Fruit fly (Drosophila melanogaster) S2 (cell line): ENCODE results near the gene Vps4.

Experiments
- CG8478 ChIP-seq: fragments of >200 bp; optimal IDR thresholded peaks from 2 replicates; lab custom pipeline; 2018
- CTCF ChIP-seq, 2 experiments: fragments of >200 bp; optimal IDR thresholded peaks; 2 replicates each; lab custom pipeline; 2018

- TF ChIP-seq CTCF (optimal IDR thresholded peaks at IDR 0.05; lab: Kevin White, UChicago) = no peak
- no peak for TF ChIP-seq CG8478 (lab: Kevin White, UChicago)
These were observed 3.6 kb downstream of the Vps4 start, which contains the start of gene CG6847 for dm6 chrX:17910941-17911703.
